Fruit fly (Drosophila melanogaster) whole organism, wandering third instar larva: ENCODE measurements around the gene CG9673.

Source experiments
- Abd-B ChIP-seq: fragments of >200 bp; optimal IDR thresholded peaks from 2 replicates; lab custom pipeline; 2017; ENCODE audit warnings: missing biosample characterization, missing genetic modification characterization
- Jra ChIP-seq: sonication (Bioruptor generic); optimal IDR thresholded peaks from 2 replicates; lab custom pipeline; 2016; ENCODE audit warnings: missing biosample characterization, missing genetic modification characterization
- Mio ChIP-seq: sonication (Bioruptor generic); optimal IDR thresholded peaks from 2 replicates; lab custom pipeline; 2016; ENCODE audit warnings: missing biosample characterization, missing genetic modification characterization
- br ChIP-seq: fragments of 200-800 bp; sonication (Bioruptor generic); optimal IDR thresholded peaks from 2 replicates; lab custom pipeline; 2016; ENCODE audit warnings: missing biosample characterization, missing genetic modification characterization
- dsf ChIP-seq: sonication (Bioruptor generic); optimal IDR thresholded peaks from 2 replicates; lab custom pipeline; 2016; ENCODE audit warnings: missing biosample characterization, missing genetic modification characterization, borderline replicate concordance
- psq ChIP-seq: fragments of 200-800 bp; sonication (Bioruptor generic); optimal IDR thresholded peaks from 3 replicates; lab custom pipeline; 2017; ENCODE audit warnings: missing biosample characterization, mild to moderate bottlenecking, missing genetic modification characterization, moderate library complexity

dm6 chrX:16689966-16690365, 13.7 kb downstream of the CG9673 start:
- TF ChIP-seq psq (GFP tag; lab: Kevin White, UChicago) (no peak), br (GFP tag; lab: Kevin White, UChicago) (no peak), Mio (GFP tag; lab: Kevin White, UChicago) (no peak), Abd-B (GFP tag; lab: Kevin White, UChicago) (no peak), dsf (GFP tag; lab: Kevin White, UChicago) (no peak), Jra (GFP tag; lab: Kevin White, UChicago) (no peak)
